Worm (Caenorhabditis elegans): ENCODE measurements around the gene ham-2.

DNA sequence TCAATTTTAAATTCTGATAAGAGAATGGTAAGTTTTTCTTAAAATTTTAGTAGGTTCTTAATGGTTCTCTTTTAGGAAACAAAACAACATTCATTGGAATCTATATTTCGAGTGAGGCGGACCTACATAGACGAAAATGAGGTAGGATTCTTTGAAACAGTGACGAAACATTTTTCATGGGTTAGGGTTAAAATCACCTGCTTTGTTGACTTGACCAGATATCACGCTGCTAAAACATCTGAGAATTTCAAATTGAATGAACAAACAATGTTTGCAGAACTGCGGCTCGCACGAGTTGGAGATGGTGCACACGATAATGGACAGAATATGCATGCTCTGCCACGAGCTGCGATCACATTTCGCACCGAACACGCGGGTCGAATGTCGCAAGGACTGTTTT lies 7.8 kb downstream of the ham-2 start:
- TF ChIP-seq fos-1 (tag; optimal IDR thresholded peaks at IDR 0.05), result no peak
- TF ChIP-seq mbf-1 (tag; optimal IDR thresholded peaks at IDR 0.05), result no peak
- no peak for TF ChIP-seq snpc-4 (tag; optimal IDR thresholded peaks at IDR 0.05)
- TF ChIP-seq ama-1 (optimal IDR thresholded peaks at IDR 0.05), result no peak
- no peak for TF ChIP-seq R02D3.7 (tag; optimal IDR thresholded peaks at IDR 0.05)
- TF ChIP-seq ceh-82 (tag; optimal IDR thresholded peaks at IDR 0.05), result no peak
- TF ChIP-seq unc-62 (GFP tag; optimal IDR thresholded peaks at IDR 0.05), result no peak
- no peak for TF ChIP-seq nhr-10 (tag; optimal IDR thresholded peaks at IDR 0.05)

Data from whole organism, L2 larva.